Fruit fly (Drosophila melanogaster): Measurements from ENCODE around the gene CG32536.
A peak's percentile ranks its signal among the peaks of the same experiment; 100 is the strongest.

CG32536 gene

dm6 chrX:19243379-19243834, 33.3 kb downstream of the CG32536 start, which contains the start of gene CG7889 (continued):
- TF ChIP-seq CG18262 (tag; optimal IDR thresholded peaks at IDR 0.05) (peak; percentile 53), yki (optimal IDR thresholded peaks at IDR 0.05) (no peak), tio (GFP tag; optimal IDR thresholded peaks at IDR 0.05) (no peak), dm (GFP tag; optimal IDR thresholded peaks at IDR 0.05) (peak; percentile 10), CG8290 (GFP tag; optimal IDR thresholded peaks at IDR 0.05) (peak; percentile 36), CG8290 (tag; optimal IDR thresholded peaks at IDR 0.05) (peak in 1 of 2 experiments; percentile 76), bowl (GFP tag; IDR thresholded peaks at IDR 0.05) (no peak), CG17829 (tag; optimal IDR thresholded peaks at IDR 0.05) (peak; percentile 37), klu (GFP tag; IDR thresholded peaks at IDR 0.05) (peak; percentile 6; the same call in 1 of the 2 replicates), maf-S (GFP tag; optimal IDR thresholded peaks at IDR 0.05) (no peak), Side (GFP tag; optimal IDR thresholded peaks at IDR 0.05) (peak; percentile 15), sr (GFP tag; IDR thresholded peaks at IDR 0.05) (no peak), CG1603 (tag; optimal IDR thresholded peaks at IDR 0.05) (peak; percentile 64), NC2β (GFP tag; optimal IDR thresholded peaks at IDR 0.05) (no peak), BEAF-32 (GFP tag; optimal IDR thresholded peaks at IDR 0.05) (no peak), CG13123 (GFP tag; optimal IDR thresholded peaks at IDR 0.05) (no peak), CG14014 (GFP tag; IDR thresholded peaks at IDR 0.05) (peak; percentile 26; the same call in 1 of the 2 replicates), grn (GFP tag; optimal IDR thresholded peaks at IDR 0.05) (no peak), CG10366 (GFP tag; IDR thresholded peaks at IDR 0.05) (peak; percentile 15; the same call in 1 of the 2 replicates), CG10209 (GFP tag; optimal IDR thresholded peaks at IDR 0.05) (peak; percentile 23), CG14667 (GFP tag; IDR thresholded peaks at IDR 0.05) (no peak), Hsf (GFP tag; optimal IDR thresholded peaks at IDR 0.05) (peak; percentile 6), CG15601 (tag; optimal IDR thresholded peaks at IDR 0.05) (peak; percentile 39), CG10462 (GFP tag; optimal IDR thresholded peaks at IDR 0.05) (no peak), Bteb2 (GFP tag; optimal IDR thresholded peaks at IDR 0.05) (no peak), lmd (GFP tag; IDR thresholded peaks at IDR 0.05) (peak; percentile 17; the same call in 1 of the 2 replicates), CG32767 (GFP tag; IDR thresholded peaks at IDR 0.05) (no peak), Lpt (GFP tag; optimal IDR thresholded peaks at IDR 0.05) (no peak), CG8924 (tag; optimal IDR thresholded peaks at IDR 0.05) (no peak), CG4707 (GFP tag; optimal IDR thresholded peaks at IDR 0.05) (no peak), NFAT (GFP tag; IDR thresholded peaks at IDR 0.05) (no peak), cad (GFP tag; optimal IDR thresholded peaks at IDR 0.05) (no peak), CG10654 (GFP tag; optimal IDR thresholded peaks at IDR 0.05) (no peak), dimm (GFP tag; IDR thresholded peaks at IDR 0.05) (no peak), CG7839 (tag; optimal IDR thresholded peaks at IDR 0.05) (peak; percentile 34)

- TF ChIP-seq lab (GFP tag; optimal IDR thresholded peaks at IDR 0.05) (peak; percentile 10), Gug (GFP tag; IDR thresholded peaks at IDR 0.05) (no peak), HmgZ (tag; optimal IDR thresholded peaks at IDR 0.05) (peak; percentile 19), D19B (GFP tag; optimal IDR thresholded peaks at IDR 0.05) (peak; percentile 37), cato (GFP tag; optimal IDR thresholded peaks at IDR 0.05; ENCODE audit: borderline replicate concordance) (no peak), Mad (GFP tag; optimal IDR thresholded peaks at IDR 0.05) (no peak), CG2199 (GFP tag; IDR thresholded peaks at IDR 0.05) (0 out of 3 replicates have a peak, but pooled peaks have one; percentile 70), Med (GFP tag) (peak; percentile 72), Pdp1 (GFP tag; optimal IDR thresholded peaks at IDR 0.05) (peak in 1 of 2 experiments; percentile 56), CG1603 (tag; optimal IDR thresholded peaks at IDR 0.05) (peak; percentile 2), CG12299 (tag; optimal IDR thresholded peaks at IDR 0.05) (no peak), Meics (GFP tag; optimal IDR thresholded peaks at IDR 0.05) (peak; percentile 29), CG8281 (tag; optimal IDR thresholded peaks at IDR 0.05) (peak; percentile 69), Deaf1 (tag; optimal IDR thresholded peaks at IDR 0.05) (peak; percentile 74), CG3281 (GFP tag; optimal IDR thresholded peaks at IDR 0.05) (peak; percentile 6), CG3726 (GFP tag; IDR thresholded peaks at IDR 0.05) (no peak), sug (tag; optimal IDR thresholded peaks at IDR 0.05) (peak; percentile 4), sens (GFP tag) (peak; percentile 66), Bgb (GFP tag; IDR thresholded peaks at IDR 0.05; ENCODE audit: partially characterized antibody) (peak; percentile 25; the same call in 1 of the 2 replicates), CTCF (GFP tag; optimal IDR thresholded peaks at IDR 0.05) (peak; percentile 58)
Measured at dm6 chrX:19241790-19242373, 34.8 kb downstream of the CG32536 start, which contains the start of gene CG14196. TSS of gene CG14196 (minus strand) at chrX:19241840.

Measured in whole organism, embryonic.